Worm (Caenorhabditis elegans) whole organism, L4 larva: ENCODE data around the gene nhr-176.
A peak's percentile ranks its signal among the peaks of the same experiment; 100 is the strongest.

Experiments
- D1046.2 ChIP-seq: fragments of 200-800 bp; sonication (Bioruptor generic); IDR thresholded peaks from 2 replicates; pipeline ENCODE4 v1.3.6; 2022; ENCODE audit warnings: missing genetic modification characterization, missing compliant biosample characterization
- Y48G9A.11 ChIP-seq: fragments of 200-800 bp; sonication (Bioruptor generic); IDR thresholded peaks from 2 replicates; pipeline ENCODE4 v1.3.6; 2022; ENCODE audit warnings: missing genetic modification reagents, missing genetic modification characterization, missing compliant biosample characterization
- aha-1 ChIP-seq: fragments of 150-350 bp; peaks from one replicate; lab custom pipeline; 2014; ENCODE audit warnings: missing biosample characterization, missing genetic modification characterization
- aly-2 ChIP-seq: sonication (generic microtip); optimal IDR thresholded peaks from 2 replicates; lab custom pipeline; 2018; ENCODE audit warnings: missing biosample characterization, missing genetic modification characterization
- ceh-44 ChIP-seq: fragments of 200-800 bp; sonication (Bioruptor generic); IDR thresholded peaks from 2 replicates; pipeline ENCODE4 v1.3.6; 2022; ENCODE audit warnings: missing genetic modification reagents, missing genetic modification characterization, missing compliant biosample characterization
- cey-2 ChIP-seq: sonication (generic microtip); optimal IDR thresholded peaks from 3 replicates; lab custom pipeline; 2017; ENCODE audit warnings: missing genetic modification characterization, mild to moderate bottlenecking, missing compliant biosample characterization, antibody characterized with exemption, borderline replicate concordance; ENCODE audit not compliant: insufficient read depth
- daf-16 ChIP-seq, 3 experiments: sonication (generic microtip); optimal IDR thresholded peaks; 2 replicates each; lab custom pipeline; 2016 to 2017; ENCODE audit warnings: missing genetic modification characterization in 3 of 3, missing genetic modification reagents in 3 of 3, mild to moderate bottlenecking in 2 of 3, missing compliant biosample characterization in 2 of 3, missing biosample characterization in 1 of 3, moderate library complexity in 1 of 3
- daf-19 ChIP-seq: fragments of 200-800 bp; sonication (Bioruptor generic); conservative IDR thresholded peaks from 2 replicates; pipeline ENCODE4 v1.3.6; 2022; ENCODE audit warnings: missing genetic modification characterization, missing compliant biosample characterization
- dmd-6 ChIP-seq: fragments of 200-800 bp; sonication (Bioruptor generic); IDR thresholded peaks from 2 replicates; pipeline ENCODE4 v1.3.6; 2022; ENCODE audit warnings: missing genetic modification reagents, missing genetic modification characterization, missing compliant biosample characterization
- dve-1 ChIP-seq: sonication (generic microtip); optimal IDR thresholded peaks from 2 replicates; lab custom pipeline; 2017; ENCODE audit warnings: antibody characterized with exemption, mild to moderate bottlenecking, missing genetic modification characterization, missing compliant biosample characterization; ENCODE audit not compliant: insufficient read depth
- egl-27 ChIP-seq: sonication (generic microtip); optimal IDR thresholded peaks from 3 replicates; lab custom pipeline; 2017; ENCODE audit warnings: missing biosample characterization, missing genetic modification reagents, missing genetic modification characterization
- fkh-10 ChIP-seq: fragments of 150-350 bp; optimal IDR thresholded peaks from 2 replicates; lab custom pipeline; 2014; ENCODE audit warnings: missing biosample characterization, missing genetic modification reagents, missing genetic modification characterization
- lin-13 ChIP-seq: fragments of 150-350 bp; optimal IDR thresholded peaks from 2 replicates; lab custom pipeline; 2014; ENCODE audit warnings: missing biosample characterization, missing genetic modification reagents, missing genetic modification characterization
- lin-38 ChIP-seq: fragments of 200-800 bp; sonication (Bioruptor generic); IDR thresholded peaks from 2 replicates; pipeline ENCODE4 v1.3.6; 2022; ENCODE audit warnings: missing genetic modification reagents, missing genetic modification characterization, missing compliant biosample characterization
- mxl-3 ChIP-seq: fragments of 200-800 bp; sonication (Bioruptor generic); optimal IDR thresholded peaks from 2 replicates; lab custom pipeline; 2018; ENCODE audit warnings: mild to moderate bottlenecking, missing genetic modification characterization, missing compliant biosample characterization
- nhr-10 ChIP-seq: fragments of 150-350 bp; optimal IDR thresholded peaks from 2 replicates; lab custom pipeline; 2014; ENCODE audit warnings: missing biosample characterization, missing genetic modification characterization
- nhr-102 ChIP-seq: sonication (generic microtip); optimal IDR thresholded peaks from 2 replicates; lab custom pipeline; 2016; ENCODE audit warnings: mild to moderate bottlenecking, missing genetic modification characterization, moderate library complexity, missing compliant biosample characterization
- nhr-11 ChIP-seq: fragments of 150-350 bp; optimal IDR thresholded peaks from 2 replicates; lab custom pipeline; 2014; ENCODE audit warnings: missing biosample characterization, missing genetic modification characterization
- nhr-28 ChIP-seq: fragments of 150-350 bp; optimal IDR thresholded peaks from 2 replicates; lab custom pipeline; 2014; ENCODE audit warnings: missing biosample characterization, missing genetic modification characterization
- nhr-41 ChIP-seq: fragments of 200-800 bp; sonication (Bioruptor generic); IDR thresholded peaks from 2 replicates; pipeline ENCODE4 v1.3.6; 2022; ENCODE audit warnings: missing genetic modification reagents, missing genetic modification characterization, missing compliant biosample characterization
- nhr-48 ChIP-seq: sonication (generic microtip); optimal IDR thresholded peaks from 2 replicates; lab custom pipeline; 2016; ENCODE audit warnings: mild to moderate bottlenecking, missing genetic modification characterization, missing compliant biosample characterization
- nhr-6 ChIP-seq: fragments of 150-350 bp; optimal IDR thresholded peaks from 2 replicates; lab custom pipeline; 2014; ENCODE audit warnings: missing biosample characterization, missing genetic modification characterization
- nhr-76 ChIP-seq: fragments of 150-350 bp; optimal IDR thresholded peaks from 2 replicates; lab custom pipeline; 2014; ENCODE audit warnings: missing biosample characterization, missing genetic modification characterization
- pha-4 ChIP-seq, 2 experiments: fragments of 150-350 bp in 1 of 2; fragments of 200-800 bp in 1 of 2; sonication (Bioruptor generic) in 1 of 2; IDR thresholded peaks in 1 of 2; optimal IDR thresholded peaks in 1 of 2; 2 replicates each; pipeline versions ENCODE4 v1.3.6 to Lab custom; 2014 to 2022; ENCODE audit warnings: missing genetic modification characterization in 2 of 2, missing genetic modification reagents in 2 of 2, missing biosample characterization in 1 of 2, missing compliant biosample characterization in 1 of 2
- php-3 ChIP-seq: fragments of 200-800 bp; sonication (Bioruptor generic); IDR thresholded peaks from 2 replicates; pipeline ENCODE4 v1.3.6; 2022; ENCODE audit warnings: missing genetic modification reagents, missing genetic modification characterization, missing compliant biosample characterization
- pqm-1 ChIP-seq: sonication (generic microtip); optimal IDR thresholded peaks from 2 replicates; lab custom pipeline; 2017; ENCODE audit warnings: missing biosample characterization, missing genetic modification characterization
- sdz-12 ChIP-seq: fragments of 200-800 bp; sonication (Bioruptor generic); optimal IDR thresholded peaks from 2 replicates; lab custom pipeline; 2018; ENCODE audit warnings: mild to moderate bottlenecking, missing genetic modification characterization, missing compliant biosample characterization
- tra-1 ChIP-seq: fragments of 200-800 bp; sonication (Bioruptor generic); IDR thresholded peaks from 2 replicates; pipeline ENCODE4 v1.3.6; 2022; ENCODE audit warnings: missing genetic modification reagents, missing genetic modification characterization, missing compliant biosample characterization
- unc-62 ChIP-seq, 3 experiments: fragments of 150-350 bp in 1 of 3; sonication (generic microtip); optimal IDR thresholded peaks in 2 of 3; peaks in 1 of 3; 1 replicate in 1 of 3; 2 replicates in 2 of 3; lab custom pipeline; 2014 to 2017; ENCODE audit warnings: missing biosample characterization in 3 of 3, missing genetic modification characterization in 3 of 3, missing genetic modification reagents in 3 of 3, missing genotype in 1 of 3
- zfp-2 ChIP-seq: sonication (generic microtip); optimal IDR thresholded peaks from 2 replicates; lab custom pipeline; 2016; ENCODE audit warnings: mild to moderate bottlenecking, missing genetic modification characterization, missing compliant biosample characterization
- ztf-7 ChIP-seq: fragments of 150-350 bp; optimal IDR thresholded peaks from 2 replicates; lab custom pipeline; 2014; ENCODE audit warnings: missing biosample characterization, missing genetic modification characterization

nhr-176 gene

DNA sequence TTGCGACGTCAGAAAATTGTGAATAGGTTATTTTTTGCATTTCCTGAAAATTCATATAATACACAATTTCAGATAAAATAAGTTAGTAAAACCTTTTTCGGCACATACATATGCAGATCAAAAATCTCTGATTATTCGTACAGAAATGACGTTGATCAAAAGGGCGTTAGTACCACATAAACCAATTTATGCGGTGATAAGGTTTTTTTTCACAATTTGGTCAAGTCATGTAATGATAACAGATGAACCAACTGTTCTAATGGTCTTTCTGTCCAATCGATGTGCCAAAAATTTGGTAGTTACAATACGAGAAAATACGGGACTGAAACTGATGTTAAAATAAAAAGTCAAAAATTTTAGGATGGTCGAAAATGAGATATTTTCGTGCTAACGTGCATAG lies 8.9 kb downstream of the nhr-176 start:
- TF ChIP-seq sdz-12 (GFP tag; lab: Kevin White, UChicago): no peak
- TF ChIP-seq unc-62 (GFP tag; optimal IDR thresholded peaks at IDR 0.05 in 1 of 2; lab: Kevin White, UChicago): peak in 1 of 2 experiments; percentile 0
- TF ChIP-seq unc-62 (tag; optimal IDR thresholded peaks at IDR 0.05; lab: Kevin White, UChicago): no peak
- peak; percentile 76 for TF ChIP-seq dmd-6 (GFP tag; lab: Robert Waterston, UW)
- no peak for TF ChIP-seq lin-38 (GFP tag; lab: Robert Waterston, UW)
- TF ChIP-seq daf-16 (GFP tag; optimal IDR thresholded peaks at IDR 0.05; lab: Kevin White, UChicago): no peak
- TF ChIP-seq daf-16 (tag; optimal IDR thresholded peaks at IDR 0.05; lab: Kevin White, UChicago): peak; percentile 42
- TF ChIP-seq dve-1 (tag; lab: Kevin White, UChicago): peak; percentile 41
- no peak for TF ChIP-seq nhr-41 (GFP tag; lab: Robert Waterston, UW)
- no peak for TF ChIP-seq egl-27 (tag; lab: Kevin White, UChicago)
- TF ChIP-seq zfp-2 (tag; lab: Kevin White, UChicago): no peak
- TF ChIP-seq cey-2: no peak
- peak; percentile 74 for TF ChIP-seq pqm-1 (tag; lab: Kevin White, UChicago)
- TF ChIP-seq php-3 (GFP tag; lab: Robert Waterston, UW): peak; percentile 68; the same call in 1 of the 2 replicates
- TF ChIP-seq nhr-28 (tag; lab: Kevin White, UChicago): peak; percentile 84
- TF ChIP-seq nhr-11: no peak
- no peak for TF ChIP-seq tra-1 (GFP tag; lab: Robert Waterston, UW)
- TF ChIP-seq D1046.2 (GFP tag; lab: Robert Waterston, UW): no peak
- peak; percentile 14 for TF ChIP-seq nhr-48

DNA sequence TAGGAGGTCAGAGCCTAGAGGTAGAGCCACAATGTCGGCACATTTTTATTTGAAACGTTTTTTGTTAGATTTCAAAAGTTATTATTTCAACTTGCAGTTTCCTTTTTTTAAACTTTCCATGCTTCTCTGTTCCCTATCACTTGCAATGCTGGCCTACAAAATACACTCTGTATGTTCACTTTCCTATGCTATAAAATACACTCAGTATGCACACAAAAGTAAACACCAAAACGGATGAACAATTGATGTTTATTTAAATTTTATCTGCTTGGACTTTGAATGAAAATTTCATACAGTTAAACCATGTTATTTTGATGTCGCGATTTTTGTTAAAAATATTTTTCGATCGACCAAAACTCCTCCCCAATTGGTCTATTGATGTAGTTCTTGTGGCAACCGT lies 9.6 kb downstream of the nhr-176 start:
- TF ChIP-seq Y48G9A.11 (GFP tag; lab: Robert Waterston, UW) (no peak), php-3 (GFP tag; lab: Robert Waterston, UW) (0 out of 2 replicates have a peak, but pooled peaks have one; percentile 27), aha-1 (tag; lab: Kevin White, UChicago) (no peak), lin-13 (GFP tag; lab: Kevin White, UChicago) (no peak), nhr-102 (tag; lab: Kevin White, UChicago) (no peak), D1046.2 (GFP tag; lab: Robert Waterston, UW) (no peak), dve-1 (tag; lab: Kevin White, UChicago) (peak; percentile 27), pha-4 (GFP tag; IDR thresholded peaks at IDR 0.05; lab: Robert Waterston, UW) (no peak), pha-4 (tag; optimal IDR thresholded peaks at IDR 0.05; lab: Kevin White, UChicago) (peak; percentile 7), ztf-7 (tag; lab: Kevin White, UChicago) (no peak), daf-19 (GFP tag; lab: Robert Waterston, UW) (no peak), nhr-28 (tag; lab: Kevin White, UChicago) (peak; percentile 87), fkh-10 (no peak), daf-16 (GFP tag; optimal IDR thresholded peaks at IDR 0.05; lab: Kevin White, UChicago) (no peak), daf-16 (tag; optimal IDR thresholded peaks at IDR 0.05; lab: Kevin White, UChicago) (peak; percentile 86), nhr-6 (tag; lab: Kevin White, UChicago) (no peak), cey-2 (no peak), mxl-3 (GFP tag; lab: Kevin White, UChicago) (no peak)

DNA sequence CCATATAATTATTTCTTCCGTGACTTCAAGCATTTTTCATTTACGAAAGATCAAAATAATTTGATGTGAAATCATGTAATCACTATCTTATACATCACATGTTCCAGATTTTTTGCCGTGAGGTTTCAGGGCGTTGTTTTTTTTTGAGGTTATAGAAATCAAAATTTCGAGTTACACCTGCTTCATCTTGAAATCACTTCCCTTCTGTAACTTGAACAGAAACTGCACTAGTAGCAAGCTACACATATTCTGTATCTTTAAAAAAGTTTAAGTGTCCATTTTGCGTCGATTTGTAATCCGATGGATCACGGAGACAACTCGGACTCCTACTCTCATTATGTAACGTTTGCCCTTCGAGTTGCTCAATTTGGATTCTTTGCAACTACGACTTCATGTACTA lies 19.6 kb downstream of the nhr-176 start, which contains the start of gene F22B8.3:
TSS of gene F22B8.3 (plus strand) at position 301 of the 400 bp plus-strand sequence.
- TF ChIP-seq aly-2 (no peak), unc-62 (GFP tag; optimal IDR thresholded peaks at IDR 0.05 in 1 of 2; lab: Kevin White, UChicago) (peak in 1 of 2 experiments; percentile 48), unc-62 (tag; optimal IDR thresholded peaks at IDR 0.05; lab: Kevin White, UChicago) (no peak)

DNA sequence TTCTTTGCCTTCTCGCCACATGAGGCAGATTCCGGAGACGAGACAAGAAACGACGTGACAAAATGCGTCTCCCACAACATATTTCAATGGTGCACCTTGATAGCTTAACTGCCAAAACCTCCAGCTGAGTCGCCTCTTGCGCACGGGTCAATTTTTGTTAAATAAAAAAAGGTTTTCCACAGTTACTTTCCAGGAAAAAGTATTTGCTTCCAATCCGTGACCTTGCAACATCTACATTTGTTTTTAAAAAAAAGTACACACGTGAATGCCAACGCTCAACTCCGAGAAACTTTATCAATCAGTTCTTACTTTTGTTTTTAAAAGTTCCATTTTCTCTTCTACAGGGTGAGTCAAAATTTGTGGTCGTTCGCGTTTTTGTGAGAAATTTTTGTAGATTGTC lies 23.2 kb downstream of the nhr-176 start, which contains the start of gene F22B8.7:
TSS of gene F22B8.7 (plus strand) at position 301 of the 400 bp plus-strand sequence.
- TF ChIP-seq nhr-10 (tag; lab: Kevin White, UChicago) (no peak), nhr-76 (no peak), ceh-44 (GFP tag; lab: Robert Waterston, UW) (no peak), fkh-10 (no peak)
- TF ChIP-seq, all 104 proteins: peak for 0
